Worm (Caenorhabditis elegans) whole organism, late embryonic: ENCODE data around the gene lin-37.

Experiments used
- fkh-10 ChIP-seq: fragments of 150-350 bp; optimal IDR thresholded peaks from 2 replicates; lab custom pipeline; 2014; ENCODE audit warnings: missing biosample characterization, missing genetic modification reagents, missing genetic modification characterization
- odd-2 ChIP-seq: sonication (generic microtip); optimal IDR thresholded peaks from 2 replicates; lab custom pipeline; 2017; ENCODE audit warnings: antibody characterized with exemption, mild to moderate bottlenecking, missing genetic modification characterization, missing compliant biosample characterization

DNA sequence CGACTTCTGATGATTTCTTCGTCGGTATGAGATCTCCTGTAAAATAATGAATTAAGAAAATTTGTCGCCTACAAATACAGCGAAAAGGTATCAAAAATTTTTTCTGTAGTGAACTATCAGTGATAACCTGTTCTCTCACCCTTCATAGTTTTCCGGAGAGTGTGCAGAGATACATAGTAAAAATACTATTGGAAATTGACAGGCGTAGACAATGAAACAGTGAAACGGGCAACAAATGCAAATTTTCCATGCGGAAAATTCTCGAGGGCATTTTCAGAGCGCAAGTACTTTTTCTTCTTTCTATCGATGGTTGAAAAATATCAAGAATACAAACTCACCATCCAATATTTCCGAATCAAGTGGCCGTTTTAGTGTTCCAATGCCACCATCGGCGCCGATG, 14.8 kb upstream of the lin-37 start:
- TF ChIP-seq fkh-10 (GFP tag; lab: Kevin White, UChicago), result no peak
- no peak for TF ChIP-seq odd-2 (tag; lab: Kevin White, UChicago)
